Fruit fly (Drosophila melanogaster): ENCODE measurements around the gene sfl.

The sfl gene

dm6 chr3L:6550178-6550977 lies 54.9 kb downstream of the sfl start, which contains the start of gene MCU (continued):
- TF ChIP-seq Hmr (GFP tag; optimal IDR thresholded peaks at IDR 0.05) (peak; percentile 53), Gsc (GFP tag; IDR thresholded peaks at IDR 0.05) (no peak), Jarid2 (GFP tag; optimal IDR thresholded peaks at IDR 0.05) (peak; percentile 83), Sry-δ (GFP tag; optimal IDR thresholded peaks at IDR 0.05) (peak; percentile 84), Dp (GFP tag; optimal IDR thresholded peaks at IDR 0.05) (peak; percentile 96), trem (tag; optimal IDR thresholded peaks at IDR 0.05) (peak; percentile 61), Oli (tag; optimal IDR thresholded peaks at IDR 0.05) (no peak), vnd (GFP tag; IDR thresholded peaks at IDR 0.05; ENCODE audit: partially characterized antibody) (peak; percentile 92), ranshi (GFP tag; IDR thresholded peaks at IDR 0.05) (peak; percentile 2; the same call in 1 of the 2 replicates), CG10267 (tag; optimal IDR thresholded peaks at IDR 0.05) (peak; percentile 29), Atf6 (GFP tag; IDR thresholded peaks at IDR 0.05) (peak; percentile 38; the same call in 1 of the 2 replicates), Fer1 (GFP tag; optimal IDR thresholded peaks at IDR 0.05) (peak; percentile 25), CG8478 (optimal IDR thresholded peaks at IDR 0.05) (no peak), eve (GFP tag; optimal IDR thresholded peaks at IDR 0.05) (peak in 1 of 2 experiments; percentile 66), luna (GFP tag; optimal IDR thresholded peaks at IDR 0.05) (no peak), CG11560 (tag; IDR thresholded peaks at IDR 0.05) (peak; percentile 99), CG4854 (GFP tag; optimal IDR thresholded peaks at IDR 0.05) (no peak), D19A (tag; optimal IDR thresholded peaks at IDR 0.05) (peak; percentile 6), zfh2 (GFP tag; optimal IDR thresholded peaks at IDR 0.05) (no peak), MTF-1 (GFP tag; optimal IDR thresholded peaks at IDR 0.05; ENCODE audit: borderline replicate concordance) (peak; percentile 8), Elba2 (GFP tag; optimal IDR thresholded peaks at IDR 0.05) (no peak), CG8089 (GFP tag; optimal IDR thresholded peaks at IDR 0.05) (no peak), CG15601 (tag; optimal IDR thresholded peaks at IDR 0.05) (peak; percentile 34), Drgx (GFP tag; IDR thresholded peaks at IDR 0.05) (no peak), br (optimal IDR thresholded peaks at IDR 0.05) (no peak), CG7963 (GFP tag; IDR thresholded peaks at IDR 0.05; ENCODE audit: partially characterized antibody) (peak; percentile 87), CG12769 (tag; optimal IDR thresholded peaks at IDR 0.05) (no peak), gfzf (GFP tag; optimal IDR thresholded peaks at IDR 0.05) (peak; percentile 68), Abd-B (GFP tag; optimal IDR thresholded peaks at IDR 0.05) (peak; percentile 52), CG16779 (GFP tag; IDR thresholded peaks at IDR 0.05) (no peak), Side (GFP tag; optimal IDR thresholded peaks at IDR 0.05) (no peak), pita (GFP tag; optimal IDR thresholded peaks at IDR 0.05) (peak; percentile 99), bcd (GFP tag; optimal IDR thresholded peaks at IDR 0.05) (no peak), lab (GFP tag; optimal IDR thresholded peaks at IDR 0.05) (peak; percentile 26), Hr3 (GFP tag; optimal IDR thresholded peaks at IDR 0.05) (peak; percentile 19), Meics (GFP tag; optimal IDR thresholded peaks at IDR 0.05) (peak; percentile 5), gcm2 (GFP tag; optimal IDR thresholded peaks at IDR 0.05) (no peak), E2f2 (GFP tag; IDR thresholded peaks at IDR 0.05) (peak; percentile 96), inv (GFP tag; IDR thresholded peaks at IDR 0.05; ENCODE audit: partially characterized antibody) (peak; percentile 94), CG12659 (GFP tag; optimal IDR thresholded peaks at IDR 0.05) (peak; percentile 56), Myb (GFP tag; optimal IDR thresholded peaks at IDR 0.05) (peak; percentile 98), CoRest (tag; optimal IDR thresholded peaks at IDR 0.05) (peak; percentile 50), Nf-YB (GFP tag; optimal IDR thresholded peaks at IDR 0.05) (peak; percentile 30), CG9932 (GFP tag; IDR thresholded peaks at IDR 0.05) (peak; percentile 54), CG2129 (GFP tag; IDR thresholded peaks at IDR 0.05; ENCODE audit: partially characterized antibody) (peak; percentile 71), al (GFP tag; IDR thresholded peaks at IDR 0.05) (peak; percentile 33; the same call in 1 of the 2 replicates), CG3281 (GFP tag; optimal IDR thresholded peaks at IDR 0.05) (peak; percentile 7), chinmo (GFP tag; IDR thresholded peaks at IDR 0.05; ENCODE audit: partially characterized antibody) (peak; percentile 96), stwl (tag; optimal IDR thresholded peaks at IDR 0.05) (peak; percentile 63)
